Fruit fly (Drosophila melanogaster) whole organism, embryonic: ENCODE data around the gene syd.

ENCODE experiments used
- Adf1 ChIP-seq: fragments of 200-800 bp; sonication (Bioruptor generic); IDR thresholded peaks from 2 replicates; pipeline ENCODE4 v1.3.6; 2022; ENCODE audit warnings: missing biosample characterization, missing genetic modification characterization
- CG11085 ChIP-seq: fragments of 200-800 bp; sonication (Bioruptor generic); IDR thresholded peaks from 2 replicates; pipeline ENCODE4 v1.3.6; 2022; ENCODE audit warnings: missing biosample characterization, missing genetic modification characterization
- CG11696 ChIP-seq: fragments of 200-800 bp; sonication (Bioruptor generic); IDR thresholded peaks from 2 replicates; pipeline ENCODE4 v1.3.6; 2022; ENCODE audit warnings: missing biosample characterization, missing genetic modification characterization
- CG13296 ChIP-seq: fragments of 200-800 bp; sonication (Bioruptor generic); optimal IDR thresholded peaks from 3 replicates; lab custom pipeline; 2018; ENCODE audit warnings: missing biosample characterization, mild to moderate bottlenecking, missing genetic modification characterization
- CG13624 ChIP-seq: fragments of 200-800 bp; sonication (Bioruptor generic); optimal IDR thresholded peaks from 2 replicates; lab custom pipeline; 2016; ENCODE audit warnings: missing biosample characterization, missing genetic modification characterization
- CG15269 ChIP-seq: fragments of 200-800 bp; sonication (Bioruptor generic); optimal IDR thresholded peaks from 2 replicates; lab custom pipeline; 2018; ENCODE audit warnings: missing biosample characterization, mild to moderate bottlenecking, missing genetic modification characterization, moderate library complexity
- CG1529 ChIP-seq: fragments of 200-800 bp; sonication (Bioruptor generic); optimal IDR thresholded peaks from 3 replicates; lab custom pipeline; 2018; ENCODE audit warnings: missing biosample characterization, missing genetic modification characterization
- CG17328 ChIP-seq: fragments of 200-800 bp; sonication (Bioruptor generic); IDR thresholded peaks from 2 replicates; pipeline ENCODE4 v1.3.6; 2022; ENCODE audit warnings: missing biosample characterization, missing genetic modification characterization
- CG30403 ChIP-seq: fragments of 200-800 bp; sonication (Bioruptor generic); optimal IDR thresholded peaks from 3 replicates; lab custom pipeline; 2016; ENCODE audit warnings: missing biosample characterization, missing genetic modification characterization
- CG34376 ChIP-seq: fragments of 200-800 bp; sonication (Bioruptor generic); optimal IDR thresholded peaks from 2 replicates; lab custom pipeline; 2018; ENCODE audit warnings: missing biosample characterization, mild to moderate bottlenecking, missing genetic modification characterization
- CG4282 ChIP-seq: fragments of 200-800 bp; sonication (Bioruptor generic); optimal IDR thresholded peaks from 2 replicates; lab custom pipeline; 2016; ENCODE audit warnings: missing biosample characterization, missing genetic modification characterization
- CG8944 ChIP-seq: fragments of 200-800 bp; sonication (Bioruptor generic); optimal IDR thresholded peaks from 3 replicates; lab custom pipeline; 2016; ENCODE audit warnings: missing biosample characterization, missing genetic modification characterization
- CG9727 ChIP-seq: fragments of 200-800 bp; sonication (Bioruptor generic); optimal IDR thresholded peaks from 3 replicates; lab custom pipeline; 2017; ENCODE audit warnings: missing biosample characterization, mild to moderate bottlenecking, missing genetic modification characterization
- CG9932 ChIP-seq: fragments of 200-800 bp; sonication (Bioruptor generic); IDR thresholded peaks from 2 replicates; pipeline ENCODE4 v1.3.6; 2022; ENCODE audit warnings: missing biosample characterization, missing genetic modification characterization
- CTCF ChIP-seq: fragments of 200-800 bp; sonication (Bioruptor generic); optimal IDR thresholded peaks from 2 replicates; lab custom pipeline; 2017; ENCODE audit warnings: missing biosample characterization, mild to moderate bottlenecking, missing genetic modification characterization, moderate library complexity
- MESR4 ChIP-seq: fragments of 200-800 bp; sonication (Bioruptor generic); optimal IDR thresholded peaks from 2 replicates; lab custom pipeline; 2018; ENCODE audit warnings: missing biosample characterization, mild to moderate bottlenecking, missing genetic modification characterization, moderate library complexity
- MTF-1 ChIP-seq: fragments of 200-800 bp; sonication (Bioruptor generic); optimal IDR thresholded peaks from 2 replicates; lab custom pipeline; 2018; ENCODE audit warnings: missing biosample characterization, mild to moderate bottlenecking, missing genetic modification characterization, borderline replicate concordance
- NC2α ChIP-seq: fragments of 200-800 bp; sonication (Bioruptor generic); optimal IDR thresholded peaks from 2 replicates; lab custom pipeline; 2016; ENCODE audit warnings: missing biosample characterization, missing genetic modification characterization
- NC2β ChIP-seq: fragments of 200-800 bp; sonication (Bioruptor generic); optimal IDR thresholded peaks from 2 replicates; lab custom pipeline; 2016; ENCODE audit warnings: missing biosample characterization, missing genetic modification characterization
- Neu2 ChIP-seq: fragments of 200-800 bp; sonication (Bioruptor generic); optimal IDR thresholded peaks from 3 replicates; lab custom pipeline; 2016; ENCODE audit warnings: missing biosample characterization, missing genetic modification characterization, borderline replicate concordance
- Sry-β ChIP-seq: fragments of 200-800 bp; sonication (Bioruptor generic); optimal IDR thresholded peaks from 2 replicates; lab custom pipeline; 2018; ENCODE audit warnings: missing biosample characterization, mild to moderate bottlenecking, missing genetic modification characterization, moderate library complexity
- abd-A ChIP-seq: fragments of 200-800 bp; sonication (Bioruptor generic); optimal IDR thresholded peaks from 3 replicates; lab custom pipeline; 2019; ENCODE audit warnings: missing biosample characterization, mild to moderate bottlenecking, missing genetic modification characterization, moderate library complexity
- br ChIP-seq: fragments of >200 bp; optimal IDR thresholded peaks from 2 replicates; lab custom pipeline; 2017
- bsh ChIP-seq, 2 experiments: fragments of 200-800 bp; sonication (Bioruptor generic); optimal IDR thresholded peaks; 2 replicates each; lab custom pipeline; 2017 to 2018; ENCODE audit warnings: mild to moderate bottlenecking in 2 of 2, missing biosample characterization in 2 of 2, missing genetic modification characterization in 2 of 2, moderate library complexity in 1 of 2
- caup ChIP-seq: fragments of 200-800 bp; sonication (Bioruptor generic); optimal IDR thresholded peaks from 3 replicates; lab custom pipeline; 2017; ENCODE audit warnings: missing biosample characterization, mild to moderate bottlenecking, missing genetic modification characterization, moderate library complexity; ENCODE audit not compliant: severe bottlenecking
- crol ChIP-seq: fragments of 200-800 bp; sonication (Bioruptor generic); IDR thresholded peaks from 2 replicates; pipeline ENCODE4 v1.3.6; 2022; ENCODE audit warnings: missing biosample characterization, missing genetic modification characterization
- da ChIP-seq: fragments of 200-800 bp; sonication (Bioruptor generic); optimal IDR thresholded peaks from 2 replicates; lab custom pipeline; 2016; ENCODE audit warnings: missing biosample characterization, missing genetic modification characterization
- dmrt11E ChIP-seq: fragments of 200-800 bp; sonication (Bioruptor generic); optimal IDR thresholded peaks from 3 replicates; lab custom pipeline; 2018; ENCODE audit warnings: missing biosample characterization, mild to moderate bottlenecking, missing genetic modification characterization, moderate library complexity
- en ChIP-seq: fragments of 200-800 bp; sonication (Bioruptor generic); optimal IDR thresholded peaks from 2 replicates; lab custom pipeline; 2016; ENCODE audit warnings: missing biosample characterization, missing genetic modification characterization
- fd102C ChIP-seq: fragments of 200-800 bp; sonication (Bioruptor generic); optimal IDR thresholded peaks from 2 replicates; lab custom pipeline; 2018; ENCODE audit warnings: missing biosample characterization, mild to moderate bottlenecking, missing genetic modification characterization, moderate library complexity
- fru ChIP-seq: fragments of >200 bp; optimal IDR thresholded peaks from 2 replicates; lab custom pipeline; 2017
- gce ChIP-seq: fragments of 200-800 bp; sonication (Bioruptor generic); IDR thresholded peaks from 3 replicates; pipeline ENCODE4 v1.3.6; 2022; ENCODE audit warnings: missing biosample characterization, missing genetic modification characterization
- hth ChIP-seq: fragments of >200 bp; optimal IDR thresholded peaks from 2 replicates; lab custom pipeline; 2017; ENCODE audit warnings: inconsistent platforms
- nmo ChIP-seq: fragments of 200-800 bp; sonication (Bioruptor generic); optimal IDR thresholded peaks from 2 replicates; lab custom pipeline; 2018; ENCODE audit warnings: missing biosample characterization, mild to moderate bottlenecking, missing genetic modification characterization, moderate library complexity
- pan ChIP-seq, 4 experiments: fragments of >200 bp in 3 of 4; fragments of 200-800 bp in 1 of 4; sonication (Bioruptor generic) in 1 of 4; optimal IDR thresholded peaks in 3 of 4; IDR thresholded peaks in 1 of 4; 2 replicates each; pipeline versions ENCODE4 v1.3.6 to Lab custom; 2017 to 2022; ENCODE audit warnings: missing biosample characterization in 2 of 4, missing genetic modification characterization in 2 of 4, mixed read lengths in 1 of 4
- peb ChIP-seq: fragments of 200-800 bp; sonication (Bioruptor generic); IDR thresholded peaks from 2 replicates; pipeline ENCODE4 v1.3.6; 2022; ENCODE audit warnings: missing biosample characterization, missing genetic modification characterization
- prd ChIP-seq, 3 experiments: fragments of >200 bp in 2 of 3; fragments of 200-800 bp in 1 of 3; sonication (Bioruptor generic) in 1 of 3; optimal IDR thresholded peaks in 2 of 3; IDR thresholded peaks in 1 of 3; 2 replicates in 2 of 3; 3 replicates in 1 of 3; pipeline versions ENCODE4 v1.3.6 to Lab custom; 2017 to 2022; ENCODE audit warnings: missing biosample characterization in 1 of 3, missing genetic modification characterization in 1 of 3
- pros ChIP-seq: fragments of 200-800 bp; sonication (Bioruptor generic); optimal IDR thresholded peaks from 3 replicates; lab custom pipeline; 2019; ENCODE audit warnings: missing biosample characterization, mild to moderate bottlenecking, missing genetic modification characterization, moderate library complexity
- scrt ChIP-seq: fragments of 200-800 bp; sonication (Bioruptor generic); optimal IDR thresholded peaks from 2 replicates; lab custom pipeline; 2018; ENCODE audit warnings: missing biosample characterization, mild to moderate bottlenecking, missing genetic modification characterization, moderate library complexity
- sim ChIP-seq: fragments of 200-800 bp; sonication (Bioruptor generic); IDR thresholded peaks from 2 replicates; pipeline ENCODE4 v1.3.6; 2022; ENCODE audit warnings: missing biosample characterization, missing genetic modification characterization
- trh ChIP-seq: fragments of 200-800 bp; sonication (Bioruptor generic); optimal IDR thresholded peaks from 2 replicates; lab custom pipeline; 2016; ENCODE audit warnings: missing biosample characterization, missing genetic modification characterization
- ttk ChIP-seq: fragments of 200-800 bp; sonication (Bioruptor generic); IDR thresholded peaks from 2 replicates; pipeline ENCODE4 v2.1.2; 2022; ENCODE audit warnings: missing biosample characterization, missing genetic modification characterization
- unc-4 ChIP-seq: fragments of 200-800 bp; sonication (Bioruptor generic); IDR thresholded peaks from 2 replicates; pipeline ENCODE4 v1.3.6; 2022; ENCODE audit warnings: missing biosample characterization, missing genetic modification characterization; ENCODE audit not compliant: partially characterized antibody
- vvl ChIP-seq: fragments of 200-800 bp; sonication (Bioruptor generic); IDR thresholded peaks from 2 replicates; pipeline ENCODE4 v1.3.6; 2022; ENCODE audit warnings: missing biosample characterization, missing genetic modification characterization

The syd gene

dm6 chr3L:7941514-7941913 lies 5.6 kb upstream of the syd start (continued):
- TF ChIP-seq CG1529 (GFP tag; lab: Kevin White, UChicago) = no peak
- peak; percentile 12; the same call in 1 of the 2 replicates for TF ChIP-seq CG11696 (GFP tag; lab: Robert Waterston, UW)
- no peak for TF ChIP-seq CG9932
- TF ChIP-seq bsh (GFP tag; optimal IDR thresholded peaks at IDR 0.05; lab: Kevin White, UChicago) = no peak
- TF ChIP-seq dmrt11E (tag; lab: Kevin White, UChicago) = no peak
- no peak for TF ChIP-seq en (GFP tag; lab: Kevin White, UChicago)
- 0 out of 3 replicates have a peak, but pooled peaks have one; percentile 34 for TF ChIP-seq gce
- TF ChIP-seq hth (lab: Kevin White, UChicago) = no peak
- no peak for TF ChIP-seq sim (GFP tag; lab: Robert Waterston, UW)
- no peak for TF ChIP-seq fru (lab: Kevin White, UChicago)
- no peak for TF ChIP-seq Neu2
- no peak for TF ChIP-seq nmo (GFP tag; lab: Kevin White, UChicago)
- no peak for TF ChIP-seq MESR4 (GFP tag; lab: Kevin White, UChicago)
- no peak for TF ChIP-seq NC2β (GFP tag; lab: Kevin White, UChicago)
- TF ChIP-seq unc-4 (GFP tag; lab: Robert Waterston, UW) = no peak
- no peak for TF ChIP-seq NC2α
- no peak for TF ChIP-seq MTF-1 (GFP tag; lab: Kevin White, UChicago)
- no peak for TF ChIP-seq CG30403 (GFP tag; lab: Kevin White, UChicago)
- no peak for TF ChIP-seq pros (GFP tag; lab: Kevin White, UChicago)
- TF ChIP-seq da = no peak
- no peak for TF ChIP-seq prd (optimal IDR thresholded peaks at IDR 0.05; lab: Kevin White, UChicago)
- TF ChIP-seq prd (GFP tag; IDR thresholded peaks at IDR 0.05; lab: Robert Waterston, UW) = 0 out of 3 replicates have a peak, but pooled peaks have one; percentile 5
- 0 out of 2 replicates have a peak, but pooled peaks have one; percentile 9 for TF ChIP-seq CG17328 (GFP tag; lab: Robert Waterston, UW)
- no peak for TF ChIP-seq Adf1
- TF ChIP-seq abd-A = no peak
- no peak for TF ChIP-seq CG8944
- TF ChIP-seq caup = no peak
- TF ChIP-seq vvl (GFP tag; lab: Robert Waterston, UW) = no peak
- TF ChIP-seq scrt (GFP tag; lab: Kevin White, UChicago) = no peak
- no peak for TF ChIP-seq pan (optimal IDR thresholded peaks at IDR 0.05; lab: Kevin White, UChicago)
- no peak for TF ChIP-seq pan (GFP tag; optimal IDR thresholded peaks at IDR 0.05 in 1 of 2, IDR thresholded peaks at IDR 0.05 in 1 of 2)
- TF ChIP-seq CG11085 (GFP tag; lab: Robert Waterston, UW) = no peak
- TF ChIP-seq CG9727 = no peak
- no peak for TF ChIP-seq CG15269 (tag; lab: Kevin White, UChicago)
- TF ChIP-seq fd102C (GFP tag; lab: Kevin White, UChicago) = no peak
- no peak for TF ChIP-seq CG4282 (GFP tag; lab: Kevin White, UChicago)
- no peak for TF ChIP-seq br (lab: Kevin White, UChicago)
- TF ChIP-seq trh = no peak
- no peak for TF ChIP-seq peb (GFP tag; lab: Robert Waterston, UW)
- TF ChIP-seq crol (GFP tag; lab: Robert Waterston, UW) = peak; percentile 82
- no peak for TF ChIP-seq Sry-β (GFP tag; lab: Kevin White, UChicago)
- no peak for TF ChIP-seq CG13296 (GFP tag; lab: Kevin White, UChicago)
- no peak for TF ChIP-seq CG13624 (GFP tag; lab: Kevin White, UChicago)
- peak; percentile 87 for TF ChIP-seq CTCF (GFP tag; lab: Kevin White, UChicago)
- no peak for TF ChIP-seq CG34376 (GFP tag; lab: Kevin White, UChicago)
- no peak for TF ChIP-seq ttk (GFP tag; lab: Robert Waterston, UW)
